Fruit fly (Drosophila melanogaster) whole organism, adult: ENCODE results near the gene CG14340.

Experiments used
- CG11617 ChIP-seq: fragments of 200-800 bp; sonication (Bioruptor generic); optimal IDR thresholded peaks from 2 replicates; lab custom pipeline; 2017; ENCODE audit warnings: mild to moderate bottlenecking, missing biosample characterization, missing genetic modification reagents, missing genetic modification characterization
- CG12768 ChIP-seq: fragments of 200-800 bp; sonication (Bioruptor generic); optimal IDR thresholded peaks from 2 replicates; lab custom pipeline; 2017; ENCODE audit warnings: missing biosample characterization, missing genetic modification characterization, mild to moderate bottlenecking, moderate library complexity, missing genetic modification reagents
- CG14711 ChIP-seq: fragments of 200-800 bp; sonication (Bioruptor generic); optimal IDR thresholded peaks from 2 replicates; lab custom pipeline; 2018; ENCODE audit warnings: missing biosample characterization, mild to moderate bottlenecking, missing genetic modification characterization, moderate library complexity
- CG1620 ChIP-seq: fragments of 200-800 bp; sonication (Bioruptor generic); optimal IDR thresholded peaks from 2 replicates; lab custom pipeline; 2016; ENCODE audit warnings: missing biosample characterization, missing genetic modification characterization
- CG33017 ChIP-seq: fragments of 200-800 bp; sonication (Bioruptor generic); optimal IDR thresholded peaks from 2 replicates; lab custom pipeline; 2018; ENCODE audit warnings: missing biosample characterization, mild to moderate bottlenecking, missing genetic modification characterization, moderate library complexity
- CG5204 ChIP-seq: fragments of 200-800 bp; sonication (Bioruptor generic); optimal IDR thresholded peaks from 2 replicates; lab custom pipeline; 2016; ENCODE audit warnings: missing biosample characterization, missing genetic modification characterization
- CG7045 ChIP-seq: fragments of 200-800 bp; sonication (Bioruptor generic); optimal IDR thresholded peaks from 2 replicates; lab custom pipeline; 2017; ENCODE audit warnings: missing biosample characterization, mild to moderate bottlenecking, missing genetic modification characterization
- CG7101 ChIP-seq: fragments of 200-800 bp; sonication (Bioruptor generic); optimal IDR thresholded peaks from 2 replicates; lab custom pipeline; 2018; ENCODE audit warnings: missing biosample characterization, mild to moderate bottlenecking, missing genetic modification characterization, moderate library complexity
- Clk ChIP-seq: fragments of 200-800 bp; sonication (Bioruptor generic); optimal IDR thresholded peaks from 2 replicates; lab custom pipeline; 2017; ENCODE audit warnings: missing biosample characterization, missing genetic modification characterization
- Crg-1 ChIP-seq: fragments of 200-800 bp; sonication (Bioruptor generic); optimal IDR thresholded peaks from 2 replicates; lab custom pipeline; 2016; ENCODE audit warnings: missing biosample characterization, missing genetic modification characterization
- Hr96 ChIP-seq: fragments of 200-800 bp; sonication (Bioruptor generic); optimal IDR thresholded peaks from 2 replicates; lab custom pipeline; 2016; ENCODE audit warnings: missing biosample characterization, missing genetic modification characterization
- Mnt ChIP-seq: fragments of 200-800 bp; sonication (Bioruptor generic); optimal IDR thresholded peaks from 2 replicates; lab custom pipeline; 2016; ENCODE audit warnings: missing biosample characterization, mild to moderate bottlenecking, missing genetic modification characterization
- bab1 ChIP-seq: fragments of 200-800 bp; sonication (Bioruptor generic); optimal IDR thresholded peaks from 3 replicates; lab custom pipeline; 2019; ENCODE audit warnings: missing biosample characterization, mild to moderate bottlenecking, missing genetic modification characterization, moderate library complexity
- cic ChIP-seq: fragments of 200-800 bp; sonication (Bioruptor generic); optimal IDR thresholded peaks from 2 replicates; lab custom pipeline; 2017; ENCODE audit warnings: missing biosample characterization, mild to moderate bottlenecking, missing genetic modification characterization, moderate library complexity
- cnc ChIP-seq, 2 experiments: fragments of >200 bp; optimal IDR thresholded peaks; 2 replicates each; lab custom pipeline; 2017
- kay ChIP-seq: fragments of 200-800 bp; sonication (Bioruptor generic); peaks from one replicate; lab custom pipeline; 2016; ENCODE audit warnings: missing biosample characterization, missing genetic modification characterization, borderline replicate concordance
- ovo ChIP-seq: fragments of 200-800 bp; sonication (Bioruptor generic); optimal IDR thresholded peaks from 2 replicates; lab custom pipeline; 2016; ENCODE audit warnings: missing biosample characterization, missing genetic modification characterization
- pad ChIP-seq: fragments of 200-800 bp; sonication (Bioruptor generic); optimal IDR thresholded peaks from 3 replicates; lab custom pipeline; 2017; ENCODE audit warnings: missing biosample characterization, missing genetic modification characterization, mild to moderate bottlenecking, moderate library complexity, missing genetic modification reagents
- tj ChIP-seq: fragments of 200-800 bp; sonication (Bioruptor generic); optimal IDR thresholded peaks from 3 replicates; lab custom pipeline; 2017; ENCODE audit warnings: missing biosample characterization, mild to moderate bottlenecking, missing genetic modification characterization, moderate library complexity
- toe ChIP-seq: fragments of 200-800 bp; sonication (Bioruptor generic); optimal IDR thresholded peaks from 2 replicates; lab custom pipeline; 2016; ENCODE audit warnings: missing biosample characterization, missing genetic modification characterization

CG14340 gene

DNA sequence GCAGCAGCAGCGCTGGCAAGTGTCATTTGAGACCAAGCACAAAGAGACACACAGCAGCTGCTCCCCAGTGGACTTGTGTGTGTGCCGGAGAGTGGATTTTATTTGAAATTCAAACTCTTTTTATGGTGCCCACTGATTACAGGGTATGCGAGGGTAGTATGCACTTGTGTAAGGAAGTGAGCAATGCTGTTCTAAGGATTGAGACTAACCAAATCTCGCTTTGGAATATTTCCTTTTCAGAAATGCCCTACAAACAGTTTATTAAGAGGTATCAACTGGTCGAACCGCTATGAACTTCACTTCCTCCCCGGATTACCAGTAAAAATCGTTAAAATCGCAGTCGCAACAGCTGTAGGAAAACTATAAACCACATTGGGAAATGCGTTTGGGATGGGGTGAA is 37.0 kb upstream of the CG14340 start:
- TF ChIP-seq CG7101 (tag; lab: Kevin White, UChicago) = peak; percentile 41
- TF ChIP-seq CG33017 (tag; lab: Kevin White, UChicago) = no peak

DNA sequence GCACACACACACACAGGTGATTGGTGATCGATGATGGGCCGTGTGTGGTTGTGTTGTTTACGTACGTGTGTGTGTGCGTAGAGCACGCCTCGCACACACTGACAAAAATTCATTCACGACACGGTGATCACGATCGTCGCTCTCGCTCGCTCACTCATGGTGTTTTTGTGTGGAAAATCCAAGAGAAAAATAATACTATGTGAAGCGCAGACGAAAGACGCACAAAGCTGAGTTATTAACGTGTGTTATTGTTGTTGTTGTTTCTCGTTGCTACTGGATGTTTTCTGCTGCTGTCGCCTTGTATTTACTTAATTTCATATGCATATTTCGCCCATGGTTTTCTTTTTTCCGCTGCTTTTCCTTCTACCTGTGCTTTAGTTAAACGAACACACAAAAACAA is 35.7 kb upstream of the CG14340 start:
- TF ChIP-seq cic (GFP tag; lab: Kevin White, UChicago) = peak; percentile 80
- no peak for TF ChIP-seq Crg-1 (GFP tag; lab: Kevin White, UChicago)

DNA sequence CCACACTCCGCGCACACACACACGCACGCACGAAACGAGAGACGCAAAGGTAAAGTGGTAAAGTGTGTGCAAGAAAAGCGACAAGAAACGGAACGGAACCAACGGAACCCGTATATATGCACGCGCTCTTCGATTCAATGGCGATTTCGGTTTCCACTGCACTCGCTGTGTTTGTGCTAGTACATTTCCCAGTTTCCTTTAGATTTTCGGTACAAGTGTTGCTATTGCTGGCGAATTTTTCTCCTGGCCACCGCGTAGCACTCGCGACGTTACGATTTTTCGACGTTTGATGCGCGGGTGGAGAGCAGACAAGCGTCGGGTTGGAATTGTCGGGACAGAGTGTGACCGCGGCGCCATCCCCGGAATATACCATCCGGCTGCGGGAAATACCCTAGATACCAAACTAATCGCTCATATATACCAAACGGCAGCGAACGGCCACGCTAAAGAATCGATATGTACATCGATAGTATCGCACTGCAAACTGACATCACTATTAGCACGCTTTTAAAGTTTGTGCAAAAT is 35.2 kb upstream of the CG14340 start, which contains the start of the genes S and ast:
S (minus strand) TSS at position 347 of the 525 bp plus-strand sequence.
ast (plus strand) TSS at position 480 of the 525 bp plus-strand sequence.
- peak; percentile 47 for TF ChIP-seq CG1620 (GFP tag; lab: Kevin White, UChicago)
- TF ChIP-seq Mnt = peak; percentile 72
- peak; percentile 9 for TF ChIP-seq CG7045 (GFP tag; lab: Kevin White, UChicago)
- peak; percentile 66 for TF ChIP-seq bab1
- peak; percentile 46 for TF ChIP-seq CG7101 (tag; lab: Kevin White, UChicago)
- no peak for TF ChIP-seq CG12768
- TF ChIP-seq ovo = peak; percentile 22
- no peak for TF ChIP-seq CG11617
- TF ChIP-seq CG14711 (tag; lab: Kevin White, UChicago) = peak; percentile 1
- TF ChIP-seq pad = peak; percentile 32

DNA sequence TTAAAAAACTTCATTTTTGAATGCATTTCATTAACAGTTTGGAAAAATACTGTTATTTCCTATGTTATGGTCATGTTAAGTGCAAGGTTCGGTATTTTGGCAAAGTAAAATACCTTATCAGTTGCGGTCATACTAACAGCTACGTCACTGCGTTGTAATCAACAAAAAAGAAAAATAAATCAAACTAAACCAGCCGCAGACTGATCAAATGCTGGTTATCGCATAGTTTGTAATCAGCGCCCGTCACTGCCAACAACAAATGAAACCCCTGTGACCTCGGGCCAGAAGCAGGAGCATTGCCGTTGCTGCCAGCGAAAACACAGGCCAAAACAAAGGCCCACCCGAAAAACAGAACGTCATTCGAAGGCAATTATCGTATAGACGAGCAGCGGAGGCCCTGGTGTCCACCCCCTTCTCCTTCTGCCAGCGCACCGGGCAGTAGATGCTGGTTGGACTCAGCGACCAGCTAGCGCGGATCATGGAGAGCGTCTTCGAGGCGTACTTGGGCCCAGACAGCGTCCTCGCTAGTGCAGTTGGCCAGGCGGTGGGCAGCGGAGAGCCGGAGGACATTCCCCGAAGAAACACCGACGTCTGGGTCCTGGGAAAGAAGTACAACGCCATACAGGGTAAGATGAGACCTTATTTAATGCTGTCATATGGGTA is 31.8 kb upstream of the CG14340 start, which contains the start of gene Atg4a:
Atg4a (plus strand) TSS at position 110 of the 663 bp plus-strand sequence.
- TF ChIP-seq CG5204 (GFP tag; lab: Kevin White, UChicago) = no peak
- TF ChIP-seq pad = no peak
- TF ChIP-seq CG11617 = peak; percentile 63
- peak; percentile 34 for TF ChIP-seq CG7045 (GFP tag; lab: Kevin White, UChicago)
- no peak for TF ChIP-seq CG14711 (tag; lab: Kevin White, UChicago)
- TF ChIP-seq CG33017 (tag; lab: Kevin White, UChicago) = peak; percentile 39
- peak; percentile 68 for TF ChIP-seq cic (GFP tag; lab: Kevin White, UChicago)
- TF ChIP-seq ovo = no peak
- peak; percentile 8 for TF ChIP-seq bab1

DNA sequence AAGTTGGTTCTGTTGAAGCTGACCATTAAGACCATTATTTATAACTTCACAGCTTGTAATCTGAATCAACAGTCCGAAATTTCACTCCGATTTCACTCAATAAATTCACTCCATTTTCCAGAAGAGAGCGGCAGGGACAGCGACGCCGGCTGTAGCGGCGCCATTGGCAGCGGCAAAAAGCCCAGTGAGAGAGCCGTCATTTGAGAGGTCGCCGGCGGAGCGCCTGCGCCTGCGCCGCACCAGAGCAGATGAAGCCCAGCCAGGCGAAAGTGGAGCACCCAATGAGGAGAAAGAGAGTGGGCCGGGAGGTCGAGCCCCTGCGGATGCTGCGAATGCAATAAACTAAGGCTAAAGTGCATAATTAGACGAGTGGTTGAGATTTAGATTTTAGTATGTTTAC is 30.1 kb upstream of the CG14340 start:
- TF ChIP-seq cnc (optimal IDR thresholded peaks at IDR 0.05; lab: Kevin White, UChicago) (no peak), tj (GFP tag; lab: Kevin White, UChicago) (no peak), kay (GFP tag; lab: Kevin White, UChicago) (no peak), CG5204 (GFP tag; lab: Kevin White, UChicago) (no peak), Clk (GFP tag; lab: Kevin White, UChicago) (no peak), CG11617 (no peak)

DNA sequence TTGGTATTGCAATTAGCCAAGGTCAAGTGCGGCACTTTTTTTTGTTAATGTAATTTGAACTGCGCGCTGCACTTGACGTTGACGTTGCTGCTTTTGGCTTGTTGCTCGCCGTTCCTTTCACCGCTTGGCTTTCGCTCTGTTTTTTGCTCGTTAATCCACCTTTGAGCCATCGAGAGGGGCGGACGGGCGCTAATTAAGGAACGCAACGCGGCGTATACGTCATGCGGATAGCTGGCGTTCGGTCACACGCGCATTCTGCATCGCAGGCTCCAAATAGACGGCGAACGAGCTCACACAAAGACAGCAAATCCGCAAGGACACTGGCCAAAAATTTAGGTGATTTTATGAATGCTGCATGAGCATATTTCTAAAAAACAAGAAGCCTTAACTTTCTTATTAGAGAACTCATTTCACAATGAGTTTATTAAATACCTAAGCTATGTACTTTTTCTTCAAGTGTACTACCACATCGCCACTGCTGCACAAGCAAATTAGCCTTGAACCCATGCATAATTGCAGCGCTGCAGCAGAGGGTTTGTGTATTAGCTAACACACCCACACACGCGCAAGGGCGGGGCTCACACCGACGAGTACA is 26.3 kb upstream of the CG14340 start:
- TF ChIP-seq cnc (optimal IDR thresholded peaks at IDR 0.05; lab: Kevin White, UChicago) = no peak
- peak; percentile 73 for TF ChIP-seq CG7045 (GFP tag; lab: Kevin White, UChicago)
- peak; percentile 31 for TF ChIP-seq CG33017 (tag; lab: Kevin White, UChicago)
- TF ChIP-seq pad = peak; percentile 2
- TF ChIP-seq CG12768 = peak; percentile 55
- peak; percentile 37 for TF ChIP-seq Hr96
- TF ChIP-seq tj (GFP tag; lab: Kevin White, UChicago) = peak; percentile 23
- no peak for TF ChIP-seq bab1
- peak; percentile 31 for TF ChIP-seq CG14711 (tag; lab: Kevin White, UChicago)

DNA sequence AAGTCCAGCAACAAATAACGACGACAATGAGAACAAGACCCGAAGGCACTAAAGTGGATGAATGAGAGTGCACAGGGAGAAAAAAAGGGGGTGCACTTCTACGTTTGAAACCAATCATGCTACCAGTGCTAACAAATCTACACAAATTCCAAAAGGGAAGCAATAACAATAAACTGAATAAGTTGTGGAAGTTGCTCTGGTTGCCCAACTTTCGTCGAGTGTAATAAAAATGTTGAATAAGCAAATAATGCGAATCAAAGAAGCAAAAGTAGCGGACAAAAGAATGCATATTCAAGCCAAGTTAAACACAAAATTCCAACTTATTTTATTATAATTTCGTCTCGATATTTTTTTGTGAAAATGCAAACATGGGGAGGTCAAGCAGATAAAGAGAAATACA is 21.1 kb upstream of the CG14340 start:
- TF ChIP-seq Clk (GFP tag; lab: Kevin White, UChicago) (no peak), CG1620 (GFP tag; lab: Kevin White, UChicago) (no peak), cnc (optimal IDR thresholded peaks at IDR 0.05; lab: Kevin White, UChicago) (no peak), pad (no peak), toe (no peak), CG7101 (tag; lab: Kevin White, UChicago) (peak; percentile 8), bab1 (peak; percentile 32), CG33017 (tag; lab: Kevin White, UChicago) (no peak), Mnt (no peak), Crg-1 (GFP tag; lab: Kevin White, UChicago) (no peak), Hr96 (no peak), CG12768 (no peak), kay (GFP tag; lab: Kevin White, UChicago) (no peak), cic (GFP tag; lab: Kevin White, UChicago) (no peak), tj (GFP tag; lab: Kevin White, UChicago) (peak; percentile 84), CG14711 (tag; lab: Kevin White, UChicago) (no peak), CG11617 (no peak), CG7045 (GFP tag; lab: Kevin White, UChicago) (no peak), ovo (no peak), CG5204 (GFP tag; lab: Kevin White, UChicago) (no peak)
